Fruit fly (Drosophila melanogaster) whole organism, embryonic: Measurements from ENCODE around the gene foxo.

Experiments
- Ada2b ChIP-seq: fragments of 200-800 bp; sonication (Bioruptor generic); IDR thresholded peaks from 2 replicates; pipeline ENCODE4 v1.3.6; 2022; ENCODE audit warnings: missing biosample characterization, missing genetic modification characterization
- BEAF-32 ChIP-seq: fragments of 200-800 bp; sonication (Bioruptor generic); optimal IDR thresholded peaks from 3 replicates; lab custom pipeline; 2017; ENCODE audit warnings: missing biosample characterization, missing genetic modification characterization, mild to moderate bottlenecking, moderate library complexity, missing genetic modification reagents
- Bgb ChIP-seq: fragments of 200-800 bp; sonication (Bioruptor generic); IDR thresholded peaks from 2 replicates; pipeline ENCODE4 v1.3.6; 2022; ENCODE audit warnings: missing biosample characterization, missing genetic modification characterization; ENCODE audit not compliant: partially characterized antibody
- Bteb2 ChIP-seq: fragments of 200-800 bp; sonication (Bioruptor generic); optimal IDR thresholded peaks from 2 replicates; lab custom pipeline; 2016; ENCODE audit warnings: missing biosample characterization, missing genetic modification characterization
- CG11695 ChIP-seq: fragments of 200-800 bp; sonication (Bioruptor generic); IDR thresholded peaks from 3 replicates; pipeline ENCODE4 v1.3.6; 2022; ENCODE audit warnings: missing biosample characterization, missing genetic modification characterization
- CG12155 ChIP-seq: fragments of 200-800 bp; sonication (Bioruptor generic); optimal IDR thresholded peaks from 3 replicates; lab custom pipeline; 2016; ENCODE audit warnings: missing biosample characterization, missing genetic modification characterization
- CG12236 ChIP-seq: fragments of 200-800 bp; sonication (Bioruptor generic); optimal IDR thresholded peaks from 2 replicates; lab custom pipeline; 2016; ENCODE audit warnings: missing biosample characterization, missing genetic modification characterization
- CG12391 ChIP-seq: fragments of 200-800 bp; sonication (Bioruptor generic); optimal IDR thresholded peaks from 3 replicates; lab custom pipeline; 2018; ENCODE audit warnings: missing biosample characterization, mild to moderate bottlenecking, missing genetic modification characterization, moderate library complexity
- CG12744 ChIP-seq: fragments of 200-800 bp; sonication (Bioruptor generic); optimal IDR thresholded peaks from 2 replicates; lab custom pipeline; 2016; ENCODE audit warnings: missing biosample characterization, missing genetic modification characterization
- CG15269 ChIP-seq: fragments of 200-800 bp; sonication (Bioruptor generic); optimal IDR thresholded peaks from 2 replicates; lab custom pipeline; 2018; ENCODE audit warnings: missing biosample characterization, mild to moderate bottlenecking, missing genetic modification characterization, moderate library complexity
- CG15696 ChIP-seq: fragments of 200-800 bp; sonication (Bioruptor generic); optimal IDR thresholded peaks from 2 replicates; lab custom pipeline; 2019; ENCODE audit warnings: missing biosample characterization, mild to moderate bottlenecking, missing genetic modification characterization, moderate library complexity
- CG1603 ChIP-seq: fragments of 200-800 bp; sonication (Bioruptor generic); optimal IDR thresholded peaks from 2 replicates; lab custom pipeline; 2019; ENCODE audit warnings: missing biosample characterization, mild to moderate bottlenecking, missing genetic modification characterization, moderate library complexity
- CG16815 ChIP-seq: fragments of 200-800 bp; sonication (Bioruptor generic); optimal IDR thresholded peaks from 3 replicates; lab custom pipeline; 2017; ENCODE audit warnings: missing biosample characterization, mild to moderate bottlenecking, missing genetic modification characterization
- CG17385 ChIP-seq: fragments of 200-800 bp; sonication (Bioruptor generic); optimal IDR thresholded peaks from 3 replicates; lab custom pipeline; 2018; ENCODE audit warnings: missing biosample characterization, mild to moderate bottlenecking, missing genetic modification characterization
- CG2199 ChIP-seq: fragments of 200-800 bp; sonication (Bioruptor generic); IDR thresholded peaks from 3 replicates; pipeline ENCODE4 v1.3.6; 2022; ENCODE audit warnings: missing biosample characterization, missing genetic modification characterization
- CG34224 ChIP-seq: fragments of 200-800 bp; sonication (Bioruptor generic); IDR thresholded peaks from 3 replicates; pipeline ENCODE4 v1.3.6; 2022; ENCODE audit warnings: missing biosample characterization, missing genetic modification characterization; ENCODE audit not compliant: partially characterized antibody
- CG4328 ChIP-seq: fragments of 200-800 bp; sonication (Bioruptor generic); optimal IDR thresholded peaks from 3 replicates; lab custom pipeline; 2017; ENCODE audit warnings: missing biosample characterization, missing genetic modification reagents, missing genetic modification characterization
- CG9797 ChIP-seq: fragments of 200-800 bp; sonication (Bioruptor generic); optimal IDR thresholded peaks from 3 replicates; lab custom pipeline; 2018; ENCODE audit warnings: missing biosample characterization, mild to moderate bottlenecking, missing genetic modification characterization
- Camta ChIP-seq: fragments of 200-800 bp; sonication (Bioruptor generic); optimal IDR thresholded peaks from 2 replicates; lab custom pipeline; 2016; ENCODE audit warnings: missing biosample characterization, missing genetic modification characterization
- Dad ChIP-seq: fragments of 200-800 bp; sonication (Bioruptor generic); optimal IDR thresholded peaks from 3 replicates; lab custom pipeline; 2016; ENCODE audit warnings: missing biosample characterization, missing genetic modification characterization
- Deaf1 ChIP-seq: fragments of 200-800 bp; optimal IDR thresholded peaks from 3 replicates; lab custom pipeline; 2019; ENCODE audit warnings: missing biosample characterization, mild to moderate bottlenecking, missing genetic modification characterization, moderate library complexity
- Dek ChIP-seq: fragments of 200-800 bp; sonication (Bioruptor generic); optimal IDR thresholded peaks from 3 replicates; lab custom pipeline; 2019; ENCODE audit warnings: missing biosample characterization, mild to moderate bottlenecking, missing genetic modification characterization, moderate library complexity
- Elba2 ChIP-seq: fragments of 200-800 bp; sonication (Bioruptor generic); optimal IDR thresholded peaks from 3 replicates; lab custom pipeline; 2016; ENCODE audit warnings: missing biosample characterization, missing genetic modification characterization
- Ets97D ChIP-seq: fragments of 200-800 bp; sonication (Bioruptor generic); optimal IDR thresholded peaks from 3 replicates; lab custom pipeline; 2016; ENCODE audit warnings: missing biosample characterization, missing genetic modification characterization
- HmgZ ChIP-seq: fragments of 200-800 bp; sonication (Bioruptor generic); optimal IDR thresholded peaks from 2 replicates; lab custom pipeline; 2018; ENCODE audit warnings: missing biosample characterization, mild to moderate bottlenecking, missing genetic modification characterization
- NK7.1 ChIP-seq: fragments of 200-800 bp; sonication (Bioruptor generic); optimal IDR thresholded peaks from 3 replicates; lab custom pipeline; 2016; ENCODE audit warnings: missing biosample characterization, missing genetic modification characterization
- Rfx ChIP-seq: fragments of 200-800 bp; sonication (Bioruptor generic); IDR thresholded peaks from 2 replicates; pipeline ENCODE4 v1.3.6; 2022; ENCODE audit warnings: missing biosample characterization, missing genetic modification characterization
- Side ChIP-seq: fragments of 200-800 bp; sonication (Bioruptor generic); optimal IDR thresholded peaks from 2 replicates; lab custom pipeline; 2016; ENCODE audit warnings: missing biosample characterization, missing genetic modification characterization
- YL-1 ChIP-seq: fragments of 200-800 bp; sonication (Bioruptor generic); optimal IDR thresholded peaks from 3 replicates; lab custom pipeline; 2017; ENCODE audit warnings: missing biosample characterization, mild to moderate bottlenecking, missing genetic modification characterization
- ap ChIP-seq: fragments of 200-800 bp; sonication (Bioruptor generic); IDR thresholded peaks from 2 replicates; pipeline ENCODE4 v1.3.6; 2022; ENCODE audit warnings: missing biosample characterization, missing genetic modification characterization
- ara ChIP-seq: fragments of 200-800 bp; sonication (Bioruptor generic); IDR thresholded peaks from 2 replicates; pipeline ENCODE4 v1.3.6; 2022; ENCODE audit warnings: missing biosample characterization, missing genetic modification characterization
- chinmo ChIP-seq: fragments of 200-800 bp; sonication (Bioruptor generic); IDR thresholded peaks from 4 replicates; pipeline ENCODE4 v1.3.6; 2022; ENCODE audit warnings: missing biosample characterization, missing genetic modification characterization; ENCODE audit not compliant: partially characterized antibody
- dati ChIP-seq: fragments of 200-800 bp; sonication (Bioruptor generic); IDR thresholded peaks from 2 replicates; pipeline ENCODE4 v1.3.6; 2022; ENCODE audit warnings: missing biosample characterization, missing genetic modification characterization
- emc ChIP-seq: fragments of 200-800 bp; sonication (Bioruptor generic); optimal IDR thresholded peaks from 2 replicates; lab custom pipeline; 2016; ENCODE audit warnings: missing biosample characterization, missing genetic modification characterization
- fru ChIP-seq: fragments of >200 bp; optimal IDR thresholded peaks from 2 replicates; lab custom pipeline; 2017
- gt ChIP-seq: fragments of 200-800 bp; sonication (Bioruptor generic); IDR thresholded peaks from 2 replicates; pipeline ENCODE4 v1.3.6; 2022; ENCODE audit warnings: missing biosample characterization, missing genetic modification characterization
- lilli ChIP-seq: fragments of 200-800 bp; sonication (Bioruptor generic); optimal IDR thresholded peaks from 3 replicates; lab custom pipeline; 2016; ENCODE audit warnings: missing biosample characterization, missing genetic modification characterization
- lmd ChIP-seq: fragments of 200-800 bp; sonication (Bioruptor generic); IDR thresholded peaks from 2 replicates; pipeline ENCODE4 v1.3.6; 2022; ENCODE audit warnings: missing biosample characterization, missing genetic modification characterization
- lola ChIP-seq, 3 experiments: fragments of >200 bp in 2 of 3; fragments of 200-800 bp in 1 of 3; sonication (Bioruptor generic) in 1 of 3; optimal IDR thresholded peaks; 2 replicates each; lab custom pipeline; 2017 to 2019; ENCODE audit warnings: missing biosample characterization in 3 of 3, missing genetic modification characterization in 3 of 3, mild to moderate bottlenecking in 1 of 3, moderate library complexity in 1 of 3
- mam ChIP-seq: fragments of 200-800 bp; sonication (Bioruptor generic); optimal IDR thresholded peaks from 3 replicates; lab custom pipeline; 2016; ENCODE audit warnings: missing biosample characterization, missing genetic modification characterization
- mld ChIP-seq: fragments of 200-800 bp; sonication (Bioruptor generic); IDR thresholded peaks from 3 replicates; pipeline ENCODE4 v1.3.6; 2022; ENCODE audit warnings: missing biosample characterization, missing genetic modification characterization; ENCODE audit not compliant: partially characterized antibody
- nerfin-1 ChIP-seq: fragments of 200-800 bp; sonication (Bioruptor generic); optimal IDR thresholded peaks from 3 replicates; lab custom pipeline; 2019; ENCODE audit warnings: missing biosample characterization, mild to moderate bottlenecking, missing genetic modification characterization, moderate library complexity
- pb ChIP-seq: fragments of 200-800 bp; sonication (Bioruptor generic); optimal IDR thresholded peaks from 3 replicates; lab custom pipeline; 2016; ENCODE audit warnings: missing biosample characterization, missing genetic modification characterization
- pzg ChIP-seq: fragments of 200-800 bp; sonication (Bioruptor generic); optimal IDR thresholded peaks from 3 replicates; lab custom pipeline; 2018; ENCODE audit warnings: missing biosample characterization, mild to moderate bottlenecking, missing genetic modification characterization, moderate library complexity
- sc ChIP-seq, 3 experiments: fragments of >200 bp in 2 of 3; fragments of 200-800 bp in 1 of 3; sonication (Bioruptor generic) in 1 of 3; optimal IDR thresholded peaks; 2 replicates in 2 of 3; 3 replicates in 1 of 3; lab custom pipeline; 2017; ENCODE audit warnings: mild to moderate bottlenecking in 1 of 3, missing biosample characterization in 1 of 3, missing genetic modification characterization in 1 of 3, missing genetic modification reagents in 1 of 3
- scrt ChIP-seq: fragments of 200-800 bp; sonication (Bioruptor generic); optimal IDR thresholded peaks from 2 replicates; lab custom pipeline; 2018; ENCODE audit warnings: missing biosample characterization, mild to moderate bottlenecking, missing genetic modification characterization, moderate library complexity
- so ChIP-seq: fragments of 200-800 bp; sonication (Bioruptor generic); IDR thresholded peaks from 3 replicates; pipeline ENCODE4 v1.3.6; 2022; ENCODE audit warnings: missing biosample characterization, missing genetic modification characterization
- tgo ChIP-seq: fragments of 200-800 bp; sonication (Bioruptor generic); IDR thresholded peaks from 3 replicates; pipeline ENCODE4 v1.3.6; 2022; ENCODE audit warnings: missing biosample characterization, missing genetic modification characterization
- vvl ChIP-seq: fragments of 200-800 bp; sonication (Bioruptor generic); IDR thresholded peaks from 2 replicates; pipeline ENCODE4 v1.3.6; 2022; ENCODE audit warnings: missing biosample characterization, missing genetic modification characterization

Gene foxo

dm6 chr3R:14016758-14017406 lies 39.9 kb upstream of the foxo start (continued):
- TF ChIP-seq CG15696 (tag; lab: Kevin White, UChicago) (no peak), Dad (GFP tag; lab: Kevin White, UChicago) (peak; percentile 51), lilli (peak; percentile 49), chinmo (0 out of 4 replicates have a peak, but pooled peaks have one; percentile 55), Bteb2 (no peak), ara (GFP tag; lab: Robert Waterston, UW) (0 out of 2 replicates have a peak, but pooled peaks have one; percentile 53), CG17385 (GFP tag; lab: Kevin White, UChicago) (peak; percentile 61), dati (no peak), Ets97D (no peak), scrt (GFP tag; lab: Kevin White, UChicago) (peak; percentile 13), pzg (GFP tag; lab: Kevin White, UChicago) (no peak), mam (GFP tag; lab: Kevin White, UChicago) (peak; percentile 23), HmgZ (tag; lab: Kevin White, UChicago) (peak; percentile 19), CG12155 (GFP tag; lab: Kevin White, UChicago) (peak; percentile 37), CG12744 (GFP tag; lab: Kevin White, UChicago) (no peak), ap (GFP tag; lab: Robert Waterston, UW) (no peak), nerfin-1 (peak; percentile 1), CG11695 (GFP tag; lab: Robert Waterston, UW) (peak; percentile 77; the same call in 2 of the 3 replicates), CG15269 (tag; lab: Kevin White, UChicago) (peak; percentile 77), Deaf1 (no peak), Side (GFP tag; lab: Kevin White, UChicago) (peak; percentile 22), sc (optimal IDR thresholded peaks at IDR 0.05; lab: Kevin White, UChicago) (no peak), sc (GFP tag; optimal IDR thresholded peaks at IDR 0.05; lab: Kevin White, UChicago) (no peak), lola (GFP tag; optimal IDR thresholded peaks at IDR 0.05; lab: Kevin White, UChicago) (no peak), CG12236 (GFP tag; lab: Kevin White, UChicago) (no peak), Ada2b (GFP tag; lab: Robert Waterston, UW) (peak; percentile 43), Rfx (GFP tag; lab: Robert Waterston, UW) (peak; percentile 70), Dek (tag; lab: Kevin White, UChicago) (no peak), mld (GFP tag; lab: Robert Waterston, UW) (no peak), gt (GFP tag; lab: Robert Waterston, UW) (no peak), NK7.1 (no peak), CG12391 (tag; lab: Kevin White, UChicago) (peak; percentile 26), CG1603 (tag; lab: Kevin White, UChicago) (peak; percentile 74), emc (GFP tag; lab: Kevin White, UChicago) (no peak), tgo (peak; percentile 59; the same call in 2 of the 3 replicates), pb (no peak), Elba2 (GFP tag; lab: Kevin White, UChicago) (no peak), CG34224 (no peak), BEAF-32 (GFP tag; lab: Kevin White, UChicago) (no peak), vvl (GFP tag; lab: Robert Waterston, UW) (peak; percentile 60; the same call in 1 of the 2 replicates), Camta (peak; percentile 20), CG16815 (GFP tag; lab: Kevin White, UChicago) (no peak), so (GFP tag; lab: Robert Waterston, UW) (peak; percentile 78; the same call in 2 of the 3 replicates), fru (no peak), lmd (GFP tag; lab: Robert Waterston, UW) (peak; percentile 51; the same call in 1 of the 2 replicates), CG4328 (peak; percentile 67), YL-1 (no peak), CG2199 (GFP tag; lab: Robert Waterston, UW) (peak; percentile 72; the same call in 1 of the 3 replicates), Bgb (GFP tag; lab: Robert Waterston, UW) (no peak), CG9797 (no peak)
